Fruit fly (Drosophila melanogaster) whole organism, pupa: Measurements from ENCODE around the gene Grl36a.

Experiments
- CG10348 ChIP-seq: fragments of 200-800 bp; sonication (Bioruptor generic); IDR thresholded peaks from 2 replicates; pipeline ENCODE4 v1.3.6; 2022; ENCODE audit warnings: missing biosample characterization, missing genetic modification characterization
- CG12605 ChIP-seq: fragments of 200-800 bp; sonication (Bioruptor generic); IDR thresholded peaks from 2 replicates; pipeline ENCODE4 v1.3.6; 2022; ENCODE audit warnings: missing biosample characterization, missing genetic modification characterization
- CG15710 ChIP-seq: fragments of 200-800 bp; sonication (Bioruptor generic); optimal IDR thresholded peaks from 2 replicates; lab custom pipeline; 2018; ENCODE audit warnings: missing biosample characterization, mild to moderate bottlenecking, missing genetic modification characterization, moderate library complexity
- CG17806 ChIP-seq: fragments of 200-800 bp; sonication (Bioruptor generic); optimal IDR thresholded peaks from 2 replicates; lab custom pipeline; 2018; ENCODE audit warnings: missing biosample characterization, mild to moderate bottlenecking, missing genetic modification characterization, moderate library complexity
- CG34367 ChIP-seq: fragments of 200-800 bp; sonication (Bioruptor generic); optimal IDR thresholded peaks from 2 replicates; lab custom pipeline; 2018; ENCODE audit warnings: missing biosample characterization, mild to moderate bottlenecking, missing genetic modification characterization
- CG4496 ChIP-seq: fragments of 200-800 bp; sonication (Bioruptor generic); IDR thresholded peaks from 3 replicates; pipeline ENCODE4 v1.3.6; 2022; ENCODE audit warnings: missing biosample characterization, missing genetic modification characterization
- CG8159 ChIP-seq: fragments of 200-800 bp; sonication (Bioruptor generic); optimal IDR thresholded peaks from 3 replicates; lab custom pipeline; 2018; ENCODE audit warnings: missing biosample characterization, mild to moderate bottlenecking, missing genetic modification characterization, moderate library complexity
- CG8301 ChIP-seq: fragments of 200-800 bp; sonication (Bioruptor generic); optimal IDR thresholded peaks from 2 replicates; lab custom pipeline; 2018; ENCODE audit warnings: missing biosample characterization, mild to moderate bottlenecking, missing genetic modification characterization
- EcR ChIP-seq: fragments of 200-800 bp; sonication (Bioruptor generic); optimal IDR thresholded peaks from 3 replicates; lab custom pipeline; 2019; ENCODE audit warnings: missing biosample characterization, missing genetic modification characterization, mild to moderate bottlenecking, moderate library complexity, missing genetic modification reagents

DNA sequence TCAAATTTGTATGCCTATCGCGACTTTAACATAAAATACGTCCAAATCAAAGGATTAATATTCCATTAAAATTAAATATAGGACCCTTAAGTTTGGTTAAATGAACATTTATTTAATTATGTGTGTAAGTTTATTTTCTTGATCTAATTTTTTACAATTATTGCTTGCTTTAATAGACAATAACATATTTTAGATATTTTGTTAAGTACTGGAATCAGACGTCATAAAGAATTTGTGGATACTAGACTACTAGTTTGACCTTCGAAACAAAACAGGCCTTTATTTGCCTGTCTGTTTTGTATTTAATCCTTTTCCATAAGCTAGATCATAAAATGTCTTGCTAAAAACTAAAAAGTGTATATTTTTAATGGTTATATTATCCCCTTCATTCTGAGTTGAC, 8.6 kb upstream of the Grl36a start, which contains the start of gene CG34169:
- TF ChIP-seq CG8159 (tag; lab: Kevin White, UChicago), result no peak
- no peak for TF ChIP-seq CG34367
- no peak for TF ChIP-seq CG10348
- no peak for TF ChIP-seq EcR (GFP tag; lab: Kevin White, UChicago)
- no peak for TF ChIP-seq CG4496 (GFP tag; lab: Robert Waterston, UW)
- TF ChIP-seq CG12605 (GFP tag; lab: Robert Waterston, UW), result no peak
- TF ChIP-seq CG17806 (tag; lab: Kevin White, UChicago), result no peak
- no peak for TF ChIP-seq CG15710
- TF ChIP-seq CG8301 (tag; lab: Kevin White, UChicago), result no peak
